Worm (Caenorhabditis elegans): ENCODE results near the gene K09F6.11.

DNA sequence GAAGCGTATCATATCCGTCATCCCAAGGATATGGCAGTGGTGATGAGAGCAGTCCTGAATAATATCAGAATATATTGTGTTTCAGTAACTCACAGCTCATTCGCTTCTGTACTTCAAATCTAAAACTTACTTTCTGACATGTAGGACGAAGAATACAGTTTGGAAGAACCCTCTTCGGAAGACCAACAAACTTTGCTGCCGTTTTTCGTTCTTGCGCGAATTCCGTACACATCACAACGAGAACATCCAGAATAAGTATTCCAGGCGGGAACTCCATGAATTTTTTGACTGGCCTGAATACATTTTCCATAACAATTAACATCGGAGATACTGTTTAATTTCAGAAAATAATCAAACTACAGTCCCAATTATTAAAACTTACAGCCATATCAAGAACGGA is 2.5 kb upstream of the K09F6.11 start, which contains the start of gene K09F6.15:
- no peak for TF ChIP-seq hlh-11 (tag; optimal IDR thresholded peaks at IDR 0.05)
- TF ChIP-seq zag-1 (tag; optimal IDR thresholded peaks at IDR 0.05) = no peak
- no peak for TF ChIP-seq daf-8 (GFP tag; IDR thresholded peaks at IDR 0.05)
- no peak for TF ChIP-seq aly-2 (tag; optimal IDR thresholded peaks at IDR 0.05)
- no peak for TF ChIP-seq pqm-1 (tag; optimal IDR thresholded peaks at IDR 0.05)
- TF ChIP-seq snpc-4 (tag; optimal IDR thresholded peaks at IDR 0.05) = no peak
- TF ChIP-seq daf-12 (tag; optimal IDR thresholded peaks at IDR 0.05) = no peak
- TF ChIP-seq Y105C5A.15 (GFP tag; IDR thresholded peaks at IDR 0.05) = no peak
- TF ChIP-seq ztf-7 (tag; optimal IDR thresholded peaks at IDR 0.05) = no peak
- no peak for TF ChIP-seq madf-9 (GFP tag; conservative IDR thresholded peaks at IDR 0.05)
- no peak for TF ChIP-seq nhr-237 (tag; optimal IDR thresholded peaks at IDR 0.05)
